Worm (Caenorhabditis elegans) whole organism, early embryonic: ENCODE results near the gene C08F11.12.

ENCODE experiments used
- aly-1 ChIP-seq: sonication (generic microtip); optimal IDR thresholded peaks from 2 replicates; lab custom pipeline; 2016; ENCODE audit warnings: missing genetic modification characterization, missing compliant biosample characterization
- ama-1 ChIP-seq: fragments of 150-350 bp; optimal IDR thresholded peaks from 2 replicates; lab custom pipeline; 2014
- flt-1 ChIP-seq: fragments of 200-800 bp; sonication (Bioruptor generic); IDR thresholded peaks from 2 replicates; pipeline ENCODE4 v1.3.6; 2022; ENCODE audit warnings: missing genetic modification characterization, missing compliant biosample characterization
- pes-1 ChIP-seq: fragments of 200-800 bp; sonication (Bioruptor generic); IDR thresholded peaks from 2 replicates; pipeline ENCODE4 v1.3.6; 2022; ENCODE audit warnings: missing genetic modification reagents, missing genetic modification characterization, missing compliant biosample characterization
- scrt-1 ChIP-seq: fragments of 200-800 bp; sonication (Bioruptor generic); IDR thresholded peaks from 2 replicates; pipeline ENCODE4 v1.3.6; 2022; ENCODE audit warnings: missing genetic modification characterization, missing compliant biosample characterization
- tbx-37 ChIP-seq: fragments of 200-800 bp; sonication (Bioruptor generic); conservative IDR thresholded peaks from 2 replicates; pipeline ENCODE4 v1.3.6; 2022; ENCODE audit warnings: missing genetic modification reagents, missing genetic modification characterization, missing compliant biosample characterization
- tra-4 ChIP-seq: sonication (generic microtip); optimal IDR thresholded peaks from 2 replicates; lab custom pipeline; 2017; ENCODE audit warnings: missing genetic modification characterization, missing compliant biosample characterization

DNA sequence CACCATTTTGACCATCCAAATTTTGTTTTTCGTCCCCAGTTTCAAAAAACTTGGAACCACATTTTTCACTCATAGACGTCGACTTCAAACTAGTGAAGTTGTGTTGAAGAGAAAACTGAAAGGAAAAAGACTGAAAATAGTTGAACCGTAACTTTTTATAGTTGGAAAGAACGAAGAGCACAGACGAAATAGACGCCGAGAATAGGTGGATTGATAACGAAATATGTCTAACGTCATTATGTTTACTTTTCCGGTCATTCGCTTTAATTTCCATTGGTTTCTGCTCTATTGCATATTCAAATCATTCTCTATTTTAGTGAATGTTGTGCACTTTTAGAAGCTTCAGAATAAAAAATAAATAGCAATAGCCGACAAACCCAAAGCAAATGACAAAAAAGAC lies 41.6 kb downstream of the C08F11.12 start, which contains the start of gene C08F11.13:
- TF ChIP-seq pes-1 (no peak), ama-1 (no peak), tbx-37 (GFP tag; lab: Robert Waterston, UW) (no peak), tra-4 (tag; lab: Kevin White, UChicago) (no peak), scrt-1 (GFP tag; lab: Robert Waterston, UW) (no peak), flt-1 (no peak), aly-1 (no peak)
